Fruit fly (Drosophila melanogaster) whole organism, wandering third instar larva: ENCODE measurements around the gene Crg-1.

Experiments used
- Abd-B ChIP-seq: fragments of >200 bp; optimal IDR thresholded peaks from 2 replicates; lab custom pipeline; 2017; ENCODE audit warnings: missing biosample characterization, missing genetic modification characterization
- CG32264 ChIP-seq: fragments of 200-800 bp; sonication (Bioruptor generic); optimal IDR thresholded peaks from 2 replicates; lab custom pipeline; 2016; ENCODE audit warnings: missing biosample characterization, missing genetic modification characterization
- CG9705 ChIP-seq: fragments of 200-800 bp; sonication (Bioruptor generic); optimal IDR thresholded peaks from 2 replicates; lab custom pipeline; 2018; ENCODE audit warnings: missing biosample characterization, mild to moderate bottlenecking, missing genetic modification characterization
- CrebA ChIP-seq: fragments of 200-800 bp; sonication (Bioruptor generic); optimal IDR thresholded peaks from 2 replicates; lab custom pipeline; 2016; ENCODE audit warnings: missing biosample characterization, mild to moderate bottlenecking, missing genetic modification characterization, borderline replicate concordance
- Dfd ChIP-seq: fragments of >200 bp; optimal IDR thresholded peaks from 2 replicates; lab custom pipeline; 2017; ENCODE audit warnings: missing biosample characterization, missing genetic modification characterization
- Dif ChIP-seq: fragments of 200-275, 200-300 bp; sonication (Bioruptor generic); optimal IDR thresholded peaks from 2 replicates; lab custom pipeline; 2018; ENCODE audit warnings: missing biosample characterization, missing genetic modification characterization; ENCODE audit not compliant: partially characterized antibody
- GATAd ChIP-seq: sonication (Bioruptor generic); optimal IDR thresholded peaks from 2 replicates; lab custom pipeline; 2016; ENCODE audit warnings: missing biosample characterization, missing genetic modification characterization
- HLH106 ChIP-seq: fragments of 200-800 bp; optimal IDR thresholded peaks from 3 replicates; lab custom pipeline; 2019; ENCODE audit warnings: missing biosample characterization, mild to moderate bottlenecking, missing genetic modification characterization, moderate library complexity
- Hnf4 ChIP-seq: fragments of 200-800 bp; sonication (Bioruptor generic); optimal IDR thresholded peaks from 2 replicates; lab custom pipeline; 2016; ENCODE audit warnings: missing biosample characterization, mild to moderate bottlenecking, missing genetic modification characterization
- Hr78 ChIP-seq: fragments of >200 bp; optimal IDR thresholded peaks from 2 replicates; lab custom pipeline; 2017; ENCODE audit warnings: missing biosample characterization, missing genetic modification characterization
- Hr83 ChIP-seq: fragments of 200-300 bp; sonication (Bioruptor generic); optimal IDR thresholded peaks from 2 replicates; lab custom pipeline; 2016; ENCODE audit warnings: missing biosample characterization, mild to moderate bottlenecking, missing genetic modification characterization, moderate library complexity; ENCODE audit not compliant: poor library complexity, severe bottlenecking
- Jra ChIP-seq: sonication (Bioruptor generic); optimal IDR thresholded peaks from 2 replicates; lab custom pipeline; 2016; ENCODE audit warnings: missing biosample characterization, missing genetic modification characterization
- Mio ChIP-seq: sonication (Bioruptor generic); optimal IDR thresholded peaks from 2 replicates; lab custom pipeline; 2016; ENCODE audit warnings: missing biosample characterization, missing genetic modification characterization
- Myc ChIP-seq: fragments of >200 bp; optimal IDR thresholded peaks from 2 replicates; lab custom pipeline; 2017
- N ChIP-seq: fragments of >200 bp; optimal IDR thresholded peaks from 2 replicates; lab custom pipeline; 2018; ENCODE audit warnings: missing biosample characterization, missing external identifiers, missing genetic modification characterization
- OdsH ChIP-seq: fragments of 200-800 bp; sonication (Bioruptor generic); optimal IDR thresholded peaks from 2 replicates; lab custom pipeline; 2016; ENCODE audit warnings: missing biosample characterization, mild to moderate bottlenecking, missing genetic modification characterization
- Rel ChIP-seq, 2 experiments: fragments of 200-800 bp; sonication (Bioruptor generic) in 1 of 2; optimal IDR thresholded peaks; 2 replicates in 1 of 2; 3 replicates in 1 of 2; lab custom pipeline; 2016 to 2019; ENCODE audit warnings: mild to moderate bottlenecking in 2 of 2, missing biosample characterization in 2 of 2, missing genetic modification characterization in 2 of 2, moderate library complexity in 1 of 2
- Sp1 ChIP-seq: fragments of 200-800 bp; sonication (Bioruptor generic); optimal IDR thresholded peaks from 3 replicates; lab custom pipeline; 2019; ENCODE audit warnings: missing biosample characterization, mild to moderate bottlenecking, missing genetic modification characterization, moderate library complexity
- Vsx2 ChIP-seq: fragments of 200-300, 225-300 bp; sonication (Bioruptor generic); optimal IDR thresholded peaks from 2 replicates; lab custom pipeline; 2018; ENCODE audit warnings: missing biosample characterization, missing genetic modification characterization; ENCODE audit not compliant: partially characterized antibody
- br ChIP-seq: fragments of 200-800 bp; sonication (Bioruptor generic); optimal IDR thresholded peaks from 2 replicates; lab custom pipeline; 2016; ENCODE audit warnings: missing biosample characterization, missing genetic modification characterization
- brk ChIP-seq: fragments of 200-800 bp; sonication (Bioruptor generic); optimal IDR thresholded peaks from 2 replicates; lab custom pipeline; 2016; ENCODE audit warnings: missing biosample characterization, mild to moderate bottlenecking, missing genetic modification characterization
- dl ChIP-seq, 2 experiments: fragments of 175-275, 200-275 bp in 1 of 2; fragments of 200-275 bp in 1 of 2; sonication (Bioruptor generic); optimal IDR thresholded peaks; lab custom pipeline; 2018; ENCODE audit warnings: mild to moderate bottlenecking in 2 of 2, missing biosample characterization in 2 of 2, missing genetic modification characterization in 2 of 2, moderate library complexity in 2 of 2; ENCODE audit not compliant: partially characterized antibody in 2 of 2, insufficient read depth in 1 of 2
- dmrt93B ChIP-seq: fragments of 200-800 bp; sonication (Bioruptor generic); optimal IDR thresholded peaks from 2 replicates; lab custom pipeline; 2018; ENCODE audit warnings: missing biosample characterization, mild to moderate bottlenecking, missing genetic modification characterization
- dsf ChIP-seq: sonication (Bioruptor generic); optimal IDR thresholded peaks from 2 replicates; lab custom pipeline; 2016; ENCODE audit warnings: missing biosample characterization, missing genetic modification characterization, borderline replicate concordance
- ey ChIP-seq: fragments of 200-800 bp; sonication (Bioruptor generic); optimal IDR thresholded peaks from 2 replicates; lab custom pipeline; 2016; ENCODE audit warnings: missing biosample characterization, missing genetic modification characterization
- foxo ChIP-seq, 2 experiments: fragments of 200-800 bp; sonication (Bioruptor generic); optimal IDR thresholded peaks; 2 replicates in 1 of 2; 3 replicates in 1 of 2; lab custom pipeline; 2016 to 2017; ENCODE audit warnings: missing biosample characterization in 2 of 2, missing genetic modification characterization in 2 of 2
- fru ChIP-seq: fragments of 200-800 bp; sonication (Bioruptor generic); optimal IDR thresholded peaks from 3 replicates; lab custom pipeline; 2016; ENCODE audit warnings: missing biosample characterization, mild to moderate bottlenecking, missing genetic modification characterization
- h ChIP-seq: fragments of 200-800 bp; sonication (Bioruptor generic); optimal IDR thresholded peaks from 3 replicates; lab custom pipeline; 2016; ENCODE audit warnings: missing biosample characterization, mild to moderate bottlenecking, missing genetic modification characterization
- jim ChIP-seq: fragments of 175-275, 200-325 bp; sonication (Bioruptor generic); optimal IDR thresholded peaks from 2 replicates; lab custom pipeline; 2016; ENCODE audit warnings: missing biosample characterization, mild to moderate bottlenecking, missing genetic modification characterization
- lola ChIP-seq: fragments of >200 bp; optimal IDR thresholded peaks from 2 replicates; lab custom pipeline; 2017; ENCODE audit warnings: missing biosample characterization, missing genetic modification characterization
- pan ChIP-seq: fragments of >200 bp; optimal IDR thresholded peaks from 2 replicates; lab custom pipeline; 2017
- psq ChIP-seq: fragments of 200-800 bp; sonication (Bioruptor generic); optimal IDR thresholded peaks from 3 replicates; lab custom pipeline; 2017; ENCODE audit warnings: missing biosample characterization, mild to moderate bottlenecking, missing genetic modification characterization, moderate library complexity
- rgr ChIP-seq: fragments of 200-800 bp; sonication (Bioruptor generic); optimal IDR thresholded peaks from 3 replicates; lab custom pipeline; 2016; ENCODE audit warnings: missing biosample characterization, mild to moderate bottlenecking, missing genetic modification characterization
- sage ChIP-seq: fragments of 200-800 bp; sonication (Bioruptor generic); optimal IDR thresholded peaks from 2 replicates; lab custom pipeline; 2016; ENCODE audit warnings: missing biosample characterization, mild to moderate bottlenecking, missing genetic modification characterization
- sv ChIP-seq: fragments of 200-800 bp; sonication (Bioruptor generic); optimal IDR thresholded peaks from 3 replicates; lab custom pipeline; 2016; ENCODE audit warnings: missing biosample characterization, missing genetic modification characterization
- tai ChIP-seq: sonication (Bioruptor generic); optimal IDR thresholded peaks from 2 replicates; lab custom pipeline; 2016; ENCODE audit warnings: missing biosample characterization, missing genetic modification characterization
- usp ChIP-seq: fragments of >200 bp; optimal IDR thresholded peaks from 2 replicates; lab custom pipeline; 2017; ENCODE audit warnings: missing biosample characterization, missing genetic modification characterization
- woc ChIP-seq: sonication (Bioruptor generic); optimal IDR thresholded peaks from 2 replicates; lab custom pipeline; 2016; ENCODE audit warnings: missing biosample characterization, mild to moderate bottlenecking, missing genetic modification characterization

Crg-1 gene

DNA sequence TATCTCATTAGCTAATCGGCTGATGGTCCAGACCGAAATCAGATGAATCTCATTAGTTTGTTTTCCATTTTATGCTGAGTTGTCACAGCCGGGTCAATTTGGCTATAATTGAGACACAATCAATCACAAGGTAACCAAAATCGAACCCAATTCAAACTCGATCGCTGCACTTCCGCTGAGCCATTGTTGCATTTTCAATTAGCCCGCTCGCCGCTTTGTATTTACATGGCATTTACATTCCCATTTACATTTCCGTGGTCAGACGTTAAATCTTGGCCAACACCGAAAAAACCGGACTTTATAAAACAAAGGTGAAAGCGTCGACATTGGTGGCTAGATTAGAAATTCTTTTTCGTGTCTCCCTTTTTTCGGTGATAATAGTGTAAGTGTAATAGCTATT, 32.0 kb downstream of the Crg-1 start:
- TF ChIP-seq Rel (GFP tag; optimal IDR thresholded peaks at IDR 0.05; lab: Kevin White, UChicago): no peak
- no peak for TF ChIP-seq Rel (tag; optimal IDR thresholded peaks at IDR 0.05; lab: Kevin White, UChicago)
- TF ChIP-seq dsf (GFP tag; lab: Kevin White, UChicago): no peak
- no peak for TF ChIP-seq CG9705
- TF ChIP-seq N: no peak
- TF ChIP-seq fru (GFP tag; lab: Kevin White, UChicago): no peak
- TF ChIP-seq ey (GFP tag; lab: Kevin White, UChicago): no peak
- TF ChIP-seq usp (GFP tag; lab: Kevin White, UChicago): no peak
- no peak for TF ChIP-seq Mio (GFP tag; lab: Kevin White, UChicago)
- no peak for TF ChIP-seq tai (GFP tag; lab: Kevin White, UChicago)
- TF ChIP-seq Dif (GFP tag; lab: Kevin White, UChicago): no peak
- TF ChIP-seq Myc (lab: Kevin White, UChicago): no peak
- TF ChIP-seq Abd-B (GFP tag; lab: Kevin White, UChicago): no peak

DNA sequence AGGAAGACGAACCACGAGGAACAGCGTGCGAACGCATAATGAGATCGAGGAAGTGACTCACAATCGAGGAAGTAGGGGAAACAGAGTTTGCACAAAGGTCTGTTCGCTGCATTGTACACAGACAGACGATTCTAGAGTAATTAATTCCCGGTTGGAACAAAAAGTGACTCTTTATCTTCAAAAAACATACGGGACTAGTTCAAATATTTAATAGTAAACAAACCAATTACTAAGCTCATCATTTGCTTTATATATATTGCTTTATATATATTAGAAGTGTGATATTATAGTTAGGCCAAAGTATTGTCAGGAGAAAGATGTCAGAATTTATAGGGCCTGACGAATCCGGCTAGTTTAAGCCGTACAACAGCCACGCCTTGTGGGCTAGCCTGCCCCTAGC, 34.9 kb downstream of the Crg-1 start, which contains the start of gene CG2901:
Gene CG2901 (plus strand): TSS at position 301 of the 400 bp plus-strand sequence.
- TF ChIP-seq psq (no peak), sage (GFP tag; lab: Kevin White, UChicago) (no peak), Abd-B (GFP tag; lab: Kevin White, UChicago) (no peak), tai (GFP tag; lab: Kevin White, UChicago) (no peak), CrebA (GFP tag; lab: Kevin White, UChicago) (no peak), Dif (GFP tag; lab: Kevin White, UChicago) (no peak), Sp1 (no peak), sv (GFP tag; lab: Kevin White, UChicago) (no peak), N (no peak), Hr78 (GFP tag; lab: Kevin White, UChicago) (no peak), dsf (GFP tag; lab: Kevin White, UChicago) (no peak), Jra (GFP tag; lab: Kevin White, UChicago) (no peak), jim (GFP tag; lab: Kevin White, UChicago) (no peak), brk (GFP tag; lab: Kevin White, UChicago) (no peak), fru (GFP tag; lab: Kevin White, UChicago) (no peak), dl (GFP tag; optimal IDR thresholded peaks at IDR 0.05; lab: Kevin White, UChicago; ENCODE audit: insufficient read depth in 1 of 2, partially characterized antibody in 2 of 2) (no peak)

DNA sequence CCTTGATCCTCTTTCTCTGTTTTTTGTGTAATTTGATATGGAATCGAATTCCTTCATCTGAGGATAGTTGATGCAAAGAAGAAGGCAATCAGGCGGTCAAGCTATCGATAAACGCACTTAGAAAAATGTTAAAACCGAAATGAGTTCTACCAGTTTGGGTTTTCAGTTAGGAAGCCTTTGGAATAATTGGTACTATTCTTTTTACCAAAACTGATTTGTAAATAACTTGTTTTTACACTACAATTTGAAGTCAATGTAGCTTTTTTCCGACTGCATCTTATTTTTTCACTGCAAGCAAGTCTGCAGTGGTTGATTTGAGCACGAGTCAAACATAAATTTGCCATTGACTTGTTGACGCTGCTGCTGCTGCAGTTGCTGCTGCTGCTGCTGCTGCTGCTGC, 38.7 kb downstream of the Crg-1 start:
- TF ChIP-seq lola (no peak), Hnf4 (GFP tag; lab: Kevin White, UChicago) (peak; percentile 23), dmrt93B (GFP tag; lab: Kevin White, UChicago) (no peak), Hr83 (GFP tag; lab: Kevin White, UChicago) (no peak), Sp1 (no peak), Vsx2 (GFP tag; lab: Kevin White, UChicago) (no peak), fru (GFP tag; lab: Kevin White, UChicago) (no peak), pan (lab: Kevin White, UChicago) (no peak), sage (GFP tag; lab: Kevin White, UChicago) (no peak), h (peak; percentile 34), tai (GFP tag; lab: Kevin White, UChicago) (no peak), CG32264 (GFP tag; lab: Kevin White, UChicago) (no peak), Dfd (GFP tag; lab: Kevin White, UChicago) (no peak), CrebA (GFP tag; lab: Kevin White, UChicago) (no peak), brk (GFP tag; lab: Kevin White, UChicago) (no peak), usp (GFP tag; lab: Kevin White, UChicago) (no peak), psq (no peak), dl (GFP tag; optimal IDR thresholded peaks at IDR 0.05; lab: Kevin White, UChicago; ENCODE audit: insufficient read depth in 1 of 2, partially characterized antibody in 2 of 2) (no peak), jim (GFP tag; lab: Kevin White, UChicago) (no peak), Abd-B (GFP tag; lab: Kevin White, UChicago) (no peak), HLH106 (tag; lab: Kevin White, UChicago) (peak; percentile 5), woc (GFP tag; lab: Kevin White, UChicago) (no peak), rgr (GFP tag; lab: Kevin White, UChicago) (peak; percentile 27), OdsH (GFP tag; lab: Kevin White, UChicago) (peak; percentile 20), N (no peak), ey (GFP tag; lab: Kevin White, UChicago) (peak; percentile 21), Myc (lab: Kevin White, UChicago) (no peak), br (GFP tag; lab: Kevin White, UChicago) (no peak), Rel (GFP tag; optimal IDR thresholded peaks at IDR 0.05; lab: Kevin White, UChicago) (no peak), Rel (tag; optimal IDR thresholded peaks at IDR 0.05; lab: Kevin White, UChicago) (no peak), Hr78 (GFP tag; lab: Kevin White, UChicago) (no peak), sv (GFP tag; lab: Kevin White, UChicago) (no peak), foxo (GFP tag; optimal IDR thresholded peaks at IDR 0.05; lab: Kevin White, UChicago) (peak in 1 of 2 experiments; percentile 2), Dif (GFP tag; lab: Kevin White, UChicago) (no peak), dsf (GFP tag; lab: Kevin White, UChicago) (no peak), GATAd (no peak), CG9705 (no peak), Mio (GFP tag; lab: Kevin White, UChicago) (no peak), Jra (GFP tag; lab: Kevin White, UChicago) (no peak)
